Worm (Caenorhabditis elegans) whole organism, L3 larva: ENCODE measurements around the gene F54H12.7.

Source experiments
- ceh-9 ChIP-seq: sonication (generic microtip); optimal IDR thresholded peaks from 2 replicates; lab custom pipeline; 2018; ENCODE audit warnings: missing biosample characterization, missing genetic modification characterization
- sea-2 ChIP-seq: fragments of 150-350 bp; sonication (generic microtip); optimal IDR thresholded peaks from 4 replicates; lab custom pipeline; 2014; ENCODE audit warnings: missing biosample characterization, missing genetic modification reagents, missing genetic modification characterization
- unc-62 ChIP-seq: fragments of 150-350 bp; sonication (generic microtip); optimal IDR thresholded peaks from 4 replicates; lab custom pipeline; 2014; ENCODE audit warnings: missing biosample characterization, missing genetic modification reagents, missing genetic modification characterization

DNA sequence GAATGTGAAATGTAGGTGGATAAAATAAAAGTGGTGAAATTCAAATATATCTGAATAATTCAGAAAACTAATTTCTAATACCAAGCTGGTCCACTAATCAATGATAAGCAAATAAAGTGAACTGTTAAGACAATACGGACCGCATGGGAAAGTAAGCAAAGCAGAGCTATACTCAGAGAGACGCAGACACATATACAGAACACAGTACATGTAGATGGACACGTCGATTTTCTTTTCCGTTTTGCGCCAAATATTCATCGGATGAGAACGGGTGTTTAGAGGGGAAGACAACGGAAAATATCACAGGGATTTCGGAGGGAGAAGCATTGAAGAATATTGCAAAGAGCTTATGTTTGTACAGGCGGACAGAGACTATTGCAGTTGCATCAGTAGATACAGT, 43.2 kb upstream of the F54H12.7 start:
- no peak for TF ChIP-seq sea-2 (GFP tag; lab: Kevin White, UChicago)
- no peak for TF ChIP-seq unc-62
- no peak for TF ChIP-seq ceh-9
